Worm (Caenorhabditis elegans) whole organism, L4 larva: ENCODE results near the gene acdh-11.

ENCODE experiments used
- F26F4.8 ChIP-seq: fragments of 200-800 bp; sonication (Bioruptor generic); conservative IDR thresholded peaks from 2 replicates; pipeline ENCODE4 v1.3.6; 2022; ENCODE audit warnings: missing genetic modification characterization, missing compliant biosample characterization
- F37D6.2 ChIP-seq: sonication (generic microtip); optimal IDR thresholded peaks from 2 replicates; lab custom pipeline; 2016; ENCODE audit warnings: mild to moderate bottlenecking, missing genetic modification characterization, missing compliant biosample characterization
- F49E8.2 ChIP-seq: sonication (generic microtip); optimal IDR thresholded peaks from 2 replicates; lab custom pipeline; 2016; ENCODE audit warnings: missing compliant biosample characterization, mild to moderate bottlenecking, missing genetic modification characterization, borderline replicate concordance
- R02D3.7 ChIP-seq: fragments of 150-350 bp; sonication (generic microtip); optimal IDR thresholded peaks from 3 replicates; lab custom pipeline; 2014; ENCODE audit warnings: missing biosample characterization, missing genetic modification characterization
- T26A8.4 ChIP-seq: fragments of 200-800 bp; sonication (Bioruptor generic); IDR thresholded peaks from 2 replicates; pipeline ENCODE4 v1.3.6; 2022; ENCODE audit warnings: missing genetic modification characterization, missing compliant biosample characterization
- Y105C5A.15 ChIP-seq: fragments of 200-800 bp; sonication (Bioruptor generic); IDR thresholded peaks from 2 replicates; pipeline ENCODE4 v1.3.6; 2022; ENCODE audit warnings: missing genetic modification characterization, missing compliant biosample characterization
- aha-1 ChIP-seq: fragments of 150-350 bp; peaks from one replicate; lab custom pipeline; 2014; ENCODE audit warnings: missing biosample characterization, missing genetic modification characterization
- arid-1 ChIP-seq: fragments of 200-800 bp; sonication (Bioruptor generic); conservative IDR thresholded peaks from 2 replicates; pipeline ENCODE4 v1.3.6; 2022; ENCODE audit warnings: missing genetic modification reagents, missing genetic modification characterization, missing compliant biosample characterization
- attf-4 ChIP-seq: sonication (generic microtip); optimal IDR thresholded peaks from 3 replicates; lab custom pipeline; 2017; ENCODE audit warnings: missing biosample characterization, missing genetic modification characterization
- ceh-28 ChIP-seq: fragments of 150-350 bp; optimal IDR thresholded peaks from 2 replicates; lab custom pipeline; 2014; ENCODE audit warnings: missing biosample characterization, missing genetic modification reagents, missing genetic modification characterization
- ceh-32 ChIP-seq: sonication (generic microtip); optimal IDR thresholded peaks from 2 replicates; lab custom pipeline; 2016; ENCODE audit warnings: mild to moderate bottlenecking, missing genetic modification characterization, missing compliant biosample characterization; ENCODE audit not compliant: poor library complexity
- ceh-62 ChIP-seq: sonication (generic microtip); optimal IDR thresholded peaks from 2 replicates; lab custom pipeline; 2017; ENCODE audit warnings: missing biosample characterization, missing genetic modification characterization
- ceh-82 ChIP-seq: sonication (generic microtip); optimal IDR thresholded peaks from 2 replicates; lab custom pipeline; 2017; ENCODE audit warnings: missing biosample characterization, missing genetic modification characterization
- ces-1 ChIP-seq: fragments of 150-350 bp; sonication (generic microtip); optimal IDR thresholded peaks from 4 replicates; lab custom pipeline; 2014; ENCODE audit warnings: missing biosample characterization, missing genetic modification reagents, missing genetic modification characterization
- daf-12 ChIP-seq: fragments of 150-350 bp; optimal IDR thresholded peaks from 2 replicates; lab custom pipeline; 2014; ENCODE audit warnings: missing biosample characterization, missing genetic modification reagents, missing genetic modification characterization
- daf-19 ChIP-seq: fragments of 200-800 bp; sonication (Bioruptor generic); conservative IDR thresholded peaks from 2 replicates; pipeline ENCODE4 v1.3.6; 2022; ENCODE audit warnings: missing genetic modification characterization, missing compliant biosample characterization
- gei-8 ChIP-seq: fragments of 200-800 bp; sonication (Bioruptor generic); optimal IDR thresholded peaks from 2 replicates; lab custom pipeline; 2018; ENCODE audit warnings: mild to moderate bottlenecking, missing genetic modification characterization, missing compliant biosample characterization
- hif-1 ChIP-seq, 2 experiments: sonication (generic microtip); optimal IDR thresholded peaks; 2 replicates each; lab custom pipeline; 2016 to 2017; ENCODE audit warnings: missing compliant biosample characterization in 2 of 2, missing genetic modification characterization in 2 of 2, missing genetic modification reagents in 2 of 2, missing genotype in 2 of 2, mild to moderate bottlenecking in 1 of 2
- hlh-11 ChIP-seq: fragments of 200-800 bp; sonication (Bioruptor generic); optimal IDR thresholded peaks from 2 replicates; lab custom pipeline; 2018; ENCODE audit warnings: mild to moderate bottlenecking, missing genetic modification characterization, missing compliant biosample characterization
- hmg-1.1 ChIP-seq: fragments of 200-800 bp; sonication (Bioruptor generic); IDR thresholded peaks from 2 replicates; pipeline ENCODE4 v1.3.6; 2022; ENCODE audit warnings: missing genetic modification reagents, missing genetic modification characterization, missing compliant biosample characterization
- lim-7 ChIP-seq: fragments of 200-800 bp; sonication (Bioruptor generic); IDR thresholded peaks from 2 replicates; pipeline ENCODE4 v1.3.6; 2022; ENCODE audit warnings: missing genetic modification characterization, missing compliant biosample characterization
- lin-1 ChIP-seq: fragments of 200-800 bp; sonication (Bioruptor generic); IDR thresholded peaks from 2 replicates; pipeline ENCODE4 v1.3.6; 2022; ENCODE audit warnings: missing genetic modification reagents, missing genetic modification characterization, missing compliant biosample characterization
- lir-3 ChIP-seq: sonication (generic microtip); optimal IDR thresholded peaks from 2 replicates; lab custom pipeline; 2016; ENCODE audit warnings: mild to moderate bottlenecking, missing genetic modification characterization, missing compliant biosample characterization
- lsy-2 ChIP-seq, 2 experiments: fragments of 150-350 bp in 1 of 2; sonication (generic microtip) in 1 of 2; optimal IDR thresholded peaks; 2 replicates each; lab custom pipeline; 2014 to 2017; ENCODE audit warnings: missing biosample characterization in 2 of 2, missing genetic modification characterization in 2 of 2
- mdl-1 ChIP-seq, 2 experiments: fragments of 150-350 bp in 1 of 2; sonication (generic microtip) in 1 of 2; optimal IDR thresholded peaks; 2 replicates each; lab custom pipeline; 2014 to 2017; ENCODE audit warnings: missing biosample characterization in 2 of 2, missing genetic modification characterization in 2 of 2
- mes-2 ChIP-seq: sonication (generic microtip); optimal IDR thresholded peaks from 2 replicates; lab custom pipeline; 2016; ENCODE audit warnings: missing genotype, mild to moderate bottlenecking, missing genetic modification characterization, missing compliant biosample characterization; ENCODE audit not compliant: poor library complexity, severe bottlenecking
- mxl-3 ChIP-seq: fragments of 200-800 bp; sonication (Bioruptor generic); optimal IDR thresholded peaks from 2 replicates; lab custom pipeline; 2018; ENCODE audit warnings: mild to moderate bottlenecking, missing genetic modification characterization, missing compliant biosample characterization
- nhr-11 ChIP-seq: fragments of 150-350 bp; optimal IDR thresholded peaks from 2 replicates; lab custom pipeline; 2014; ENCODE audit warnings: missing biosample characterization, missing genetic modification characterization
- nhr-237 ChIP-seq: sonication (generic microtip); optimal IDR thresholded peaks from 2 replicates; lab custom pipeline; 2017; ENCODE audit warnings: missing biosample characterization, missing genetic modification characterization
- nhr-28 ChIP-seq: fragments of 150-350 bp; optimal IDR thresholded peaks from 2 replicates; lab custom pipeline; 2014; ENCODE audit warnings: missing biosample characterization, missing genetic modification characterization
- nhr-41 ChIP-seq: fragments of 200-800 bp; sonication (Bioruptor generic); IDR thresholded peaks from 2 replicates; pipeline ENCODE4 v1.3.6; 2022; ENCODE audit warnings: missing genetic modification reagents, missing genetic modification characterization, missing compliant biosample characterization
- nhr-42 ChIP-seq: fragments of 200-800 bp; sonication (Bioruptor generic); IDR thresholded peaks from 2 replicates; pipeline ENCODE4 v1.3.6; 2022; ENCODE audit warnings: missing genetic modification characterization, missing compliant biosample characterization
- nhr-76 ChIP-seq: fragments of 150-350 bp; optimal IDR thresholded peaks from 2 replicates; lab custom pipeline; 2014; ENCODE audit warnings: missing biosample characterization, missing genetic modification characterization
- nhr-77 ChIP-seq: fragments of 150-350 bp; optimal IDR thresholded peaks from 2 replicates; lab custom pipeline; 2014; ENCODE audit warnings: missing biosample characterization, missing genetic modification characterization
- saeg-2 ChIP-seq: fragments of 200-800 bp; sonication (Bioruptor generic); IDR thresholded peaks from 2 replicates; pipeline ENCODE4 v1.3.6; 2022; ENCODE audit warnings: missing genetic modification reagents, missing genetic modification characterization, missing compliant biosample characterization
- tra-1 ChIP-seq: fragments of 200-800 bp; sonication (Bioruptor generic); IDR thresholded peaks from 2 replicates; pipeline ENCODE4 v1.3.6; 2022; ENCODE audit warnings: missing genetic modification reagents, missing genetic modification characterization, missing compliant biosample characterization
- unc-62 ChIP-seq, 3 experiments: fragments of 150-350 bp in 1 of 3; sonication (generic microtip); optimal IDR thresholded peaks in 2 of 3; peaks in 1 of 3; 1 replicate in 1 of 3; 2 replicates in 2 of 3; lab custom pipeline; 2014 to 2017; ENCODE audit warnings: missing biosample characterization in 3 of 3, missing genetic modification characterization in 3 of 3, missing genetic modification reagents in 3 of 3, missing genotype in 1 of 3
- vab-7 ChIP-seq: fragments of 200-800 bp; sonication (Bioruptor generic); IDR thresholded peaks from 2 replicates; pipeline ENCODE4 v1.3.6; 2022; ENCODE audit warnings: missing genetic modification reagents, missing genetic modification characterization, missing compliant biosample characterization
- zfp-3 ChIP-seq: fragments of 200-800 bp; sonication (Bioruptor generic); conservative IDR thresholded peaks from 2 replicates; pipeline ENCODE4 v1.3.6; 2022; ENCODE audit warnings: missing genetic modification reagents, missing genetic modification characterization, missing compliant biosample characterization
- ztf-11 ChIP-seq: fragments of 150-350 bp; optimal IDR thresholded peaks from 2 replicates; lab custom pipeline; 2014; ENCODE audit warnings: missing biosample characterization, missing genetic modification characterization

The acdh-11 gene

ce11 chrIII:10524823-10525222 is 41.2 kb upstream of the acdh-11 start:
- no peak for TF ChIP-seq Y105C5A.15 (GFP tag; lab: Robert Waterston, UW)
- no peak for TF ChIP-seq T26A8.4 (GFP tag; lab: Robert Waterston, UW)
- TF ChIP-seq tra-1 (GFP tag; lab: Robert Waterston, UW), result no peak
- TF ChIP-seq zfp-3 (GFP tag; lab: Robert Waterston, UW), result no peak
- no peak for TF ChIP-seq ceh-62 (tag; lab: Kevin White, UChicago)
- TF ChIP-seq ceh-28 (tag; lab: Kevin White, UChicago), result no peak
- TF ChIP-seq mdl-1 (tag; optimal IDR thresholded peaks at IDR 0.05; lab: Kevin White, UChicago), result no peak
- TF ChIP-seq arid-1 (GFP tag; lab: Robert Waterston, UW), result no peak
- no peak for TF ChIP-seq lir-3 (tag; lab: Kevin White, UChicago)
- no peak for TF ChIP-seq nhr-28 (tag; lab: Kevin White, UChicago)
- no peak for TF ChIP-seq daf-19 (GFP tag; lab: Robert Waterston, UW)
- no peak for TF ChIP-seq nhr-76 (tag; lab: Kevin White, UChicago)
- TF ChIP-seq daf-12 (tag; lab: Kevin White, UChicago), result no peak
- TF ChIP-seq lin-1 (GFP tag; lab: Robert Waterston, UW), result no peak
- no peak for TF ChIP-seq nhr-237 (tag; lab: Kevin White, UChicago)
- TF ChIP-seq ztf-11 (tag; lab: Kevin White, UChicago), result no peak
- no peak for TF ChIP-seq lim-7 (GFP tag; lab: Robert Waterston, UW)
- no peak for TF ChIP-seq hif-1 (tag; optimal IDR thresholded peaks at IDR 0.05; lab: Kevin White, UChicago)
- no peak for TF ChIP-seq ceh-32 (tag; lab: Kevin White, UChicago)
- no peak for TF ChIP-seq saeg-2 (GFP tag; lab: Robert Waterston, UW)
- TF ChIP-seq, all 104 proteins: peak for 0

ce11 chrIII:10525927-10526326 is 40.1 kb upstream of the acdh-11 start:
- TF ChIP-seq unc-62 (GFP tag; optimal IDR thresholded peaks at IDR 0.05 in 1 of 2; lab: Kevin White, UChicago) (peak in 1 of 2 experiments; percentile 48), unc-62 (tag; optimal IDR thresholded peaks at IDR 0.05; lab: Kevin White, UChicago) (no peak), F26F4.8 (GFP tag; lab: Robert Waterston, UW) (no peak), vab-7 (GFP tag; lab: Robert Waterston, UW) (no peak), aha-1 (peak; percentile 82), hmg-1.1 (GFP tag; lab: Robert Waterston, UW) (no peak), hlh-11 (tag; lab: Kevin White, UChicago) (peak; percentile 27), R02D3.7 (tag; lab: Kevin White, UChicago) (no peak), nhr-11 (peak; percentile 67), F49E8.2 (no peak), ceh-82 (no peak), nhr-41 (no peak), mes-2 (tag; lab: Kevin White, UChicago) (peak; percentile 4), nhr-77 (tag; lab: Kevin White, UChicago) (no peak), mxl-3 (GFP tag; lab: Kevin White, UChicago) (peak; percentile 50), lsy-2 (tag; optimal IDR thresholded peaks at IDR 0.05; lab: Kevin White, UChicago) (no peak), attf-4 (tag; lab: Kevin White, UChicago) (no peak)

ce11 chrIII:10527446-10527845 is 38.6 kb upstream of the acdh-11 start:
- TF ChIP-seq ces-1 (no peak), F37D6.2 (no peak), unc-62 (GFP tag; optimal IDR thresholded peaks at IDR 0.05 in 1 of 2; lab: Kevin White, UChicago) (peak in 1 of 2 experiments; percentile 53), unc-62 (tag; optimal IDR thresholded peaks at IDR 0.05; lab: Kevin White, UChicago) (no peak), nhr-42 (GFP tag; lab: Robert Waterston, UW) (0 out of 2 replicates have a peak, but pooled peaks have one; percentile 37), gei-8 (GFP tag; lab: Kevin White, UChicago) (no peak)
